Worm (Caenorhabditis elegans) whole organism, L1 larva: Measurements from ENCODE around the gene Y54F10AR.2.

Experiments used
- C04F5.9 ChIP-seq: sonication (generic microtip); optimal IDR thresholded peaks from 2 replicates; lab custom pipeline; 2016; ENCODE audit warnings: missing genetic modification characterization, missing compliant biosample characterization
- C34B4.2 ChIP-seq: sonication (generic microtip); optimal IDR thresholded peaks from 2 replicates; lab custom pipeline; 2017; ENCODE audit warnings: mild to moderate bottlenecking, missing genetic modification characterization, missing compliant biosample characterization
- Y116A8C.19 ChIP-seq: sonication (generic microtip); optimal IDR thresholded peaks from 2 replicates; lab custom pipeline; 2016; ENCODE audit warnings: missing compliant biosample characterization, missing genetic modification characterization, borderline replicate concordance
- ama-1 ChIP-seq: fragments of 150-350 bp; optimal IDR thresholded peaks from 2 replicates; lab custom pipeline; 2014
- blmp-1 ChIP-seq: fragments of 150-350 bp; optimal IDR thresholded peaks from 2 replicates; lab custom pipeline; 2014; ENCODE audit warnings: missing biosample characterization, missing genetic modification characterization
- ceh-63 ChIP-seq: fragments of 200-800 bp; sonication (Bioruptor generic); optimal IDR thresholded peaks from 2 replicates; lab custom pipeline; 2018; ENCODE audit warnings: mild to moderate bottlenecking, missing genetic modification characterization, missing compliant biosample characterization
- ceh-82 ChIP-seq, 3 experiments: fragments of 150-350 bp in 1 of 3; sonication (generic microtip) in 2 of 3; optimal IDR thresholded peaks; 2 replicates each; lab custom pipeline; 2014 to 2017; ENCODE audit warnings: missing biosample characterization in 3 of 3, missing genetic modification characterization in 3 of 3
- ceh-88 ChIP-seq: fragments of 200-800 bp; sonication (Bioruptor generic); IDR thresholded peaks from 2 replicates; pipeline ENCODE4 v1.3.6; 2022; ENCODE audit warnings: missing genetic modification characterization, missing compliant biosample characterization
- dpl-1 ChIP-seq, 3 experiments: fragments of 150-350 bp in 2 of 3; sonication (generic microtip) in 1 of 3; optimal IDR thresholded peaks; 2 replicates each; lab custom pipeline; 2014 to 2017; ENCODE audit warnings: missing biosample characterization in 3 of 3, missing genetic modification characterization in 3 of 3, missing genetic modification reagents in 3 of 3
- dsc-1 ChIP-seq: sonication (generic microtip); optimal IDR thresholded peaks from 2 replicates; lab custom pipeline; 2016; ENCODE audit warnings: mild to moderate bottlenecking, missing genetic modification characterization, missing compliant biosample characterization
- efl-1 ChIP-seq, 4 experiments: fragments of 150-350 bp; optimal IDR thresholded peaks in 3 of 4; peaks in 1 of 4; 1 replicate in 1 of 4; 2 replicates in 3 of 4; lab custom pipeline; 2014; ENCODE audit warnings: missing biosample characterization in 2 of 4, missing genetic modification characterization in 2 of 4, missing genetic modification reagents in 2 of 4
- efl-3 ChIP-seq: fragments of 200-800 bp; sonication (Bioruptor generic); optimal IDR thresholded peaks from 2 replicates; lab custom pipeline; 2018; ENCODE audit warnings: mild to moderate bottlenecking, missing genetic modification characterization, missing compliant biosample characterization
- elt-3 ChIP-seq, 6 experiments: fragments of 150-350 bp in 1 of 6; sonication (generic microtip); optimal IDR thresholded peaks; 2 replicates each; lab custom pipeline; 2017 to 2018; ENCODE audit warnings: missing biosample characterization in 6 of 6, missing genetic modification characterization in 6 of 6, inconsistent platforms in 1 of 6
- ets-5 ChIP-seq: fragments of 200-800 bp; sonication (Bioruptor generic); IDR thresholded peaks from 2 replicates; pipeline ENCODE4 v1.3.6; 2022; ENCODE audit warnings: missing genetic modification characterization, missing compliant biosample characterization
- grh-1 ChIP-seq: fragments of 200-800 bp; sonication (Bioruptor generic); IDR thresholded peaks from 2 replicates; pipeline ENCODE4 v1.3.6; 2022; ENCODE audit warnings: missing genetic modification reagents, missing genetic modification characterization, missing compliant biosample characterization
- hlh-17 ChIP-seq: fragments of 200-800 bp; sonication (Bioruptor generic); optimal IDR thresholded peaks from 2 replicates; lab custom pipeline; 2018; ENCODE audit warnings: missing genetic modification characterization, mild to moderate bottlenecking, missing compliant biosample characterization, moderate library complexity, borderline replicate concordance
- hlh-4 ChIP-seq: sonication (generic microtip); optimal IDR thresholded peaks from 2 replicates; lab custom pipeline; 2016; ENCODE audit warnings: mild to moderate bottlenecking, missing genetic modification characterization, missing compliant biosample characterization
- hpl-2 ChIP-seq: fragments of 150-350 bp; optimal IDR thresholded peaks from 2 replicates; lab custom pipeline; 2014; ENCODE audit warnings: missing biosample characterization, missing genetic modification reagents, missing genetic modification characterization
- irx-1 ChIP-seq: sonication (generic microtip); optimal IDR thresholded peaks from 2 replicates; lab custom pipeline; 2016; ENCODE audit warnings: missing genetic modification characterization, missing compliant biosample characterization
- isw-1 ChIP-seq: fragments of 200-800 bp; sonication (Bioruptor generic); IDR thresholded peaks from 2 replicates; pipeline ENCODE4 v1.3.6; 2022; ENCODE audit warnings: missing genetic modification characterization, missing compliant biosample characterization
- jun-1 ChIP-seq: fragments of 150-350 bp; optimal IDR thresholded peaks from 2 replicates; lab custom pipeline; 2014; ENCODE audit warnings: missing biosample characterization, missing genetic modification reagents, missing genetic modification characterization
- lin-13 ChIP-seq: fragments of 150-350 bp; optimal IDR thresholded peaks from 2 replicates; lab custom pipeline; 2014; ENCODE audit warnings: missing biosample characterization, missing genetic modification reagents, missing genetic modification characterization
- lin-14 ChIP-seq: fragments of 200-800 bp; sonication (Bioruptor generic); optimal IDR thresholded peaks from 2 replicates; lab custom pipeline; 2018; ENCODE audit warnings: mild to moderate bottlenecking, missing genetic modification characterization, moderate library complexity, missing compliant biosample characterization
- lir-3 ChIP-seq: sonication (generic microtip); optimal IDR thresholded peaks from 2 replicates; lab custom pipeline; 2016; ENCODE audit warnings: mild to moderate bottlenecking, missing genetic modification characterization, moderate library complexity, missing compliant biosample characterization; ENCODE audit not compliant: poor library complexity
- mab-9 ChIP-seq: fragments of 200-800 bp; sonication (Bioruptor generic); IDR thresholded peaks from 2 replicates; pipeline ENCODE4 v1.3.6; 2022; ENCODE audit warnings: missing genetic modification reagents, missing genetic modification characterization, missing compliant biosample characterization
- mdl-1 ChIP-seq, 2 experiments: fragments of 150-350 bp; optimal IDR thresholded peaks; 2 replicates each; lab custom pipeline; 2014 to 2017; ENCODE audit warnings: missing biosample characterization in 2 of 2, missing genetic modification characterization in 2 of 2, inconsistent platforms in 1 of 2
- nhr-11 ChIP-seq: fragments of 150-350 bp; optimal IDR thresholded peaks from 2 replicates; lab custom pipeline; 2014; ENCODE audit warnings: missing biosample characterization, missing genetic modification characterization
- nhr-20 ChIP-seq: sonication (generic microtip); optimal IDR thresholded peaks from 2 replicates; lab custom pipeline; 2016; ENCODE audit warnings: mild to moderate bottlenecking, missing genetic modification characterization, missing compliant biosample characterization
- nhr-237 ChIP-seq: fragments of 150-350 bp; optimal IDR thresholded peaks from 2 replicates; lab custom pipeline; 2014; ENCODE audit warnings: missing biosample characterization, missing genetic modification characterization
- nhr-71 ChIP-seq: sonication (generic microtip); optimal IDR thresholded peaks from 2 replicates; lab custom pipeline; 2016; ENCODE audit warnings: mild to moderate bottlenecking, missing genetic modification characterization, moderate library complexity, missing compliant biosample characterization
- nhr-76 ChIP-seq: sonication (generic microtip); optimal IDR thresholded peaks from 2 replicates; lab custom pipeline; 2017; ENCODE audit warnings: missing biosample characterization, missing genetic modification characterization
- nhr-90 ChIP-seq: sonication (generic microtip); optimal IDR thresholded peaks from 2 replicates; lab custom pipeline; 2016; ENCODE audit warnings: mild to moderate bottlenecking, missing genetic modification characterization, missing compliant biosample characterization; ENCODE audit not compliant: poor library complexity
- pag-3 ChIP-seq: sonication (generic microtip); optimal IDR thresholded peaks from 2 replicates; lab custom pipeline; 2017; ENCODE audit warnings: missing genetic modification characterization, mild to moderate bottlenecking, missing compliant biosample characterization, antibody characterized with exemption, borderline replicate concordance; ENCODE audit not compliant: insufficient read depth
- pqm-1 ChIP-seq: sonication (generic microtip); optimal IDR thresholded peaks from 3 replicates; lab custom pipeline; 2017; ENCODE audit warnings: missing biosample characterization, missing genetic modification characterization
- snu-23 ChIP-seq: sonication (generic microtip); optimal IDR thresholded peaks from 2 replicates; lab custom pipeline; 2016; ENCODE audit warnings: missing genetic modification characterization, missing compliant biosample characterization
- sup-37 ChIP-seq: fragments of 200-800 bp; sonication (Bioruptor generic); optimal IDR thresholded peaks from 2 replicates; lab custom pipeline; 2018; ENCODE audit warnings: mild to moderate bottlenecking, missing genetic modification characterization, missing compliant biosample characterization
- swsn-7 ChIP-seq: sonication (generic microtip); optimal IDR thresholded peaks from 2 replicates; lab custom pipeline; 2016; ENCODE audit warnings: missing genetic modification characterization, missing compliant biosample characterization
- tbx-2 ChIP-seq: sonication (generic microtip); optimal IDR thresholded peaks from 2 replicates; lab custom pipeline; 2016; ENCODE audit warnings: missing genetic modification characterization, missing compliant biosample characterization
- tlp-1 ChIP-seq: fragments of 150-350 bp; optimal IDR thresholded peaks from 2 replicates; lab custom pipeline; 2014; ENCODE audit warnings: missing biosample characterization, missing genetic modification characterization
- unc-130 ChIP-seq: fragments of 150-350 bp; optimal IDR thresholded peaks from 2 replicates; lab custom pipeline; 2017; ENCODE audit warnings: missing biosample characterization, missing genetic modification characterization, inconsistent platforms
- unc-86 ChIP-seq: sonication (generic microtip); optimal IDR thresholded peaks from 2 replicates; lab custom pipeline; 2016; ENCODE audit warnings: missing genetic modification characterization, missing compliant biosample characterization
- unc-98 ChIP-seq: fragments of 200-800 bp; sonication (Bioruptor generic); IDR thresholded peaks from 2 replicates; pipeline ENCODE4 v1.3.6; 2022; ENCODE audit warnings: missing genetic modification characterization, missing compliant biosample characterization
- xbp-1 ChIP-seq: sonication (generic microtip); optimal IDR thresholded peaks from 2 replicates; lab custom pipeline; 2016; ENCODE audit warnings: missing genetic modification characterization, missing compliant biosample characterization
- zag-1 ChIP-seq: fragments of 150-350 bp; optimal IDR thresholded peaks from 2 replicates; lab custom pipeline; 2014; ENCODE audit warnings: missing biosample characterization, missing genetic modification characterization
- zip-4 ChIP-seq: fragments of 200-800 bp; sonication (Bioruptor generic); optimal IDR thresholded peaks from 2 replicates; lab custom pipeline; 2018; ENCODE audit warnings: mild to moderate bottlenecking, missing genetic modification characterization, moderate library complexity, missing compliant biosample characterization
- ztf-11 ChIP-seq, 2 experiments: sonication (generic microtip); optimal IDR thresholded peaks; 2 replicates each; lab custom pipeline; 2016 to 2017; ENCODE audit warnings: missing genetic modification characterization in 2 of 2, missing biosample characterization in 1 of 2, missing compliant biosample characterization in 1 of 2
- ztf-4 ChIP-seq: fragments of 150-350 bp; optimal IDR thresholded peaks from 2 replicates; lab custom pipeline; 2014; ENCODE audit warnings: missing biosample characterization, missing genetic modification characterization

The Y54F10AR.2 gene

ce11 chrIII:2578563-2578962 lies 7.2 kb upstream of the Y54F10AR.2 start (continued):
- TF ChIP-seq xbp-1 (peak; percentile 29), hlh-17 (GFP tag; lab: Kevin White, UChicago) (no peak), C34B4.2 (tag; lab: Kevin White, UChicago) (no peak), unc-86 (tag; lab: Kevin White, UChicago) (peak; percentile 21), pqm-1 (tag; lab: Kevin White, UChicago) (no peak), ama-1 (lab: Kevin White, UChicago) (no peak), C04F5.9 (tag; lab: Kevin White, UChicago) (no peak), nhr-11 (tag; lab: Kevin White, UChicago) (no peak), dpl-1 (GFP tag; optimal IDR thresholded peaks at IDR 0.05; lab: Kevin White, UChicago) (peak in 2 of 3 experiments; percentile 51 to 53), nhr-90 (no peak), efl-1 (optimal IDR thresholded peaks at IDR 0.05; lab: Kevin White, UChicago) (peak; percentile 74 to 78), efl-1 (GFP tag; optimal IDR thresholded peaks at IDR 0.05 in 1 of 2; lab: Kevin White, UChicago) (peak; percentile 52 to 93), swsn-7 (tag; lab: Kevin White, UChicago) (peak; percentile 66), blmp-1 (tag; lab: Kevin White, UChicago) (peak; percentile 91), pag-3 (tag; lab: Kevin White, UChicago) (no peak), lin-13 (no peak), lin-14 (GFP tag; lab: Kevin White, UChicago) (peak; percentile 83), tlp-1 (tag; lab: Kevin White, UChicago) (no peak), efl-3 (no peak), nhr-71 (tag; lab: Kevin White, UChicago) (peak; percentile 80), lir-3 (tag; lab: Kevin White, UChicago) (no peak), hlh-4 (no peak), zip-4 (GFP tag; lab: Kevin White, UChicago) (no peak), tbx-2 (tag; lab: Kevin White, UChicago) (peak; percentile 62), ceh-63 (no peak), nhr-76 (tag; lab: Kevin White, UChicago) (no peak), irx-1 (tag; lab: Kevin White, UChicago) (peak; percentile 40), jun-1 (peak; percentile 15), ceh-82 (tag; optimal IDR thresholded peaks at IDR 0.05; lab: Kevin White, UChicago) (peak in 2 of 3 experiments; percentile 48 to 54), hpl-2 (GFP tag; lab: Kevin White, UChicago) (no peak), nhr-237 (tag; lab: Kevin White, UChicago) (no peak), unc-98 (GFP tag; lab: Robert Waterston, UW) (no peak), snu-23 (peak; percentile 76), sup-37 (GFP tag; lab: Kevin White, UChicago) (no peak), dsc-1 (peak; percentile 28), Y116A8C.19 (tag; lab: Kevin White, UChicago) (no peak), nhr-20 (tag; lab: Kevin White, UChicago) (peak; percentile 28), grh-1 (GFP tag; lab: Robert Waterston, UW) (no peak), zag-1 (no peak), ceh-88 (GFP tag; lab: Robert Waterston, UW) (no peak)

ce11 chrIII:2577982-2578381 lies 6.6 kb upstream of the Y54F10AR.2 start:
- TF ChIP-seq ztf-4 (tag; lab: Kevin White, UChicago) (no peak), grh-1 (GFP tag; lab: Robert Waterston, UW) (no peak), lin-13 (no peak), elt-3 (tag; optimal IDR thresholded peaks at IDR 0.05; lab: Kevin White, UChicago) (no peak), zip-4 (GFP tag; lab: Kevin White, UChicago) (no peak), unc-130 (tag; lab: Kevin White, UChicago) (no peak), ztf-11 (tag; optimal IDR thresholded peaks at IDR 0.05; lab: Kevin White, UChicago) (no peak), isw-1 (no peak), ama-1 (lab: Kevin White, UChicago) (no peak), mdl-1 (tag; optimal IDR thresholded peaks at IDR 0.05; lab: Kevin White, UChicago) (no peak), tlp-1 (tag; lab: Kevin White, UChicago) (no peak), ets-5 (GFP tag; lab: Robert Waterston, UW) (no peak), mab-9 (GFP tag; lab: Robert Waterston, UW) (no peak)
